Worm (Caenorhabditis elegans) whole organism, midembryonic: ENCODE results near the gene C01F1.6.

Experiments used
- flt-1 ChIP-seq: fragments of 200-800 bp; sonication (Bioruptor generic); IDR thresholded peaks from 2 replicates; pipeline ENCODE4 v1.3.6; 2022; ENCODE audit warnings: missing genetic modification characterization, missing compliant biosample characterization
- med-1 ChIP-seq: sonication (generic microtip); optimal IDR thresholded peaks from 2 replicates; lab custom pipeline; 2017; ENCODE audit warnings: missing genetic modification characterization, mild to moderate bottlenecking, missing compliant biosample characterization, antibody characterized with exemption, missing genetic modification reagents; ENCODE audit not compliant: insufficient read depth
- ref-1 ChIP-seq: fragments of 200-800 bp; sonication (Bioruptor generic); conservative IDR thresholded peaks from 2 replicates; pipeline ENCODE4 v1.3.6; 2022; ENCODE audit warnings: missing genetic modification reagents, missing genetic modification characterization, missing compliant biosample characterization
- tab-1 ChIP-seq: fragments of 200-800 bp; sonication (Bioruptor generic); IDR thresholded peaks from 2 replicates; pipeline ENCODE4 v1.3.6; 2022; ENCODE audit warnings: missing genetic modification characterization, missing compliant biosample characterization
- ztf-23 ChIP-seq: fragments of 200-800 bp; sonication (Bioruptor generic); IDR thresholded peaks from 2 replicates; pipeline ENCODE4 v1.3.6; 2022; ENCODE audit warnings: missing genetic modification reagents, missing genetic modification characterization, missing compliant biosample characterization

DNA sequence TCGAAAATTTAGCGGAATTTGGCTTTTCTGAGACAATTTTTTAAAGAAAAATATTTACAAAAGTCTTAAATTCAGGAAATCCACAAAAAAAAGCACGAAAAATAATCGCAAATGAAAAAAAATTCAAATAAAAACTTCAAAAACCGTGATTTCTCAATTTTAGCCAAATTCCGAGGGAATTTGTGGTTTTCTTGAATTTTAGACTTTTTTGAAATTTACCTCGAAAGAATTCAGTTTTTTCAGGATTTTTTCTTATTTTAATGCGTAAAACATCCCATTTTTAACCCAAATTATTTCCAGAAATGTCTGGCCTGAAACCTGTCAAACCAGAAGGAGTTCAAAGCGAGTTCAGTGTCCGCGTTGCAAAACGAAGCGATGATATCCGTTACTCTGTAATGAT, 13.3 kb upstream of the C01F1.6 start, which contains the start of gene gtf-2F1:
- TF ChIP-seq ztf-23 (GFP tag; lab: Robert Waterston, UW): no peak
- TF ChIP-seq med-1 (GFP tag; lab: Kevin White, UChicago): no peak
- TF ChIP-seq ref-1 (GFP tag; lab: Robert Waterston, UW): no peak
- TF ChIP-seq tab-1 (GFP tag; lab: Robert Waterston, UW): no peak
- TF ChIP-seq flt-1 (GFP tag; lab: Robert Waterston, UW): no peak
